Worm (Caenorhabditis elegans) whole organism, young adult: ENCODE results near the gene srj-27.
"Not testable (repeated sequence)": the region's sequence is repeated elsewhere in the genome, so short reads cannot be mapped to it uniquely, and the experiment has no call there.

ENCODE experiments used
- C06A6.2 ChIP-seq: fragments of 200-800 bp; sonication (Bioruptor generic); conservative IDR thresholded peaks from 2 replicates; pipeline ENCODE4 v1.3.6; 2022; ENCODE audit warnings: missing genetic modification characterization, missing compliant biosample characterization
- Y53F4B.3 ChIP-seq: fragments of 200-800 bp; sonication (Bioruptor generic); IDR thresholded peaks from 2 replicates; pipeline ENCODE4 v1.3.6; 2022; ENCODE audit warnings: missing genetic modification reagents, missing genetic modification characterization, missing compliant biosample characterization
- Y95B8A.8 ChIP-seq: fragments of 200-800 bp; sonication (Bioruptor generic); IDR thresholded peaks from 2 replicates; pipeline ENCODE4 v1.3.6; 2022; ENCODE audit warnings: missing genetic modification reagents, missing genetic modification characterization, missing compliant biosample characterization
- ZK185.1 ChIP-seq: sonication (generic microtip); optimal IDR thresholded peaks from 2 replicates; lab custom pipeline; 2016; ENCODE audit warnings: mild to moderate bottlenecking, missing genetic modification characterization, missing compliant biosample characterization; ENCODE audit not compliant: poor library complexity, severe bottlenecking
- atf-7 ChIP-seq: sonication (generic microtip); optimal IDR thresholded peaks from 2 replicates; lab custom pipeline; 2017; ENCODE audit warnings: mild to moderate bottlenecking, missing genetic modification characterization, missing compliant biosample characterization
- dpff-1 ChIP-seq: sonication (generic microtip); optimal IDR thresholded peaks from 2 replicates; lab custom pipeline; 2017; ENCODE audit warnings: mild to moderate bottlenecking, missing genetic modification characterization, missing compliant biosample characterization
- fkh-3 ChIP-seq: sonication (generic microtip); optimal IDR thresholded peaks from 2 replicates; lab custom pipeline; 2016; ENCODE audit warnings: mild to moderate bottlenecking, missing genetic modification characterization, missing compliant biosample characterization
- him-1 ChIP-seq: sonication (generic microtip); optimal IDR thresholded peaks from 2 replicates; lab custom pipeline; 2016; ENCODE audit warnings: missing genotype, missing genetic modification reagents, missing genetic modification characterization, missing compliant biosample characterization
- madf-8 ChIP-seq: fragments of 200-800 bp; sonication (Bioruptor generic); conservative IDR thresholded peaks from 2 replicates; pipeline ENCODE4 v1.3.6; 2022; ENCODE audit warnings: missing genetic modification reagents, missing genetic modification characterization, missing compliant biosample characterization
- rec-8 ChIP-seq, 2 experiments: sonication (generic microtip); optimal IDR thresholded peaks; 2 replicates each; lab custom pipeline; 2016; ENCODE audit warnings: mild to moderate bottlenecking in 2 of 2, missing genetic modification characterization in 2 of 2, missing genetic modification reagents in 2 of 2, missing genotype in 2 of 2, missing biosample characterization in 1 of 2, missing compliant biosample characterization in 1 of 2, moderate library complexity in 1 of 2
- unc-62 ChIP-seq: fragments of 150-350 bp; optimal IDR thresholded peaks from 2 replicates; lab custom pipeline; 2014; ENCODE audit warnings: missing biosample characterization, missing genetic modification reagents, missing genetic modification characterization

- not testable (repeated sequence) for TF ChIP-seq ZK185.1 (tag; lab: Kevin White, UChicago); unc-62 (GFP tag; lab: Kevin White, UChicago); Y53F4B.3 (GFP tag; lab: Robert Waterston, UW); fkh-3 (tag; lab: Kevin White, UChicago); him-1 (tag; lab: Kevin White, UChicago); rec-8 (tag; optimal IDR thresholded peaks at IDR 0.05; lab: Kevin White, UChicago); Y95B8A.8 (GFP tag; lab: Robert Waterston, UW); atf-7 (tag; lab: Kevin White, UChicago); dpff-1 (tag; lab: Kevin White, UChicago); C06A6.2 (GFP tag; lab: Robert Waterston, UW); madf-8 (GFP tag; lab: Robert Waterston, UW)
These were observed 21.3 kb downstream of the srj-27 start, which contains the start of gene C01G10.14 for ce11 chrV:15105893-15106598.
